Worm (Caenorhabditis elegans) whole organism, young adult: ENCODE data around the gene F14H8.2.

Source experiments
- B0035.1 ChIP-seq: sonication (generic microtip); optimal IDR thresholded peaks from 2 replicates; lab custom pipeline; 2016; ENCODE audit warnings: missing genetic modification characterization, mild to moderate bottlenecking, missing compliant biosample characterization, missing genotype, missing genetic modification reagents
- F37B4.10 ChIP-seq: fragments of 200-800 bp; sonication (Bioruptor generic); IDR thresholded peaks from 2 replicates; pipeline ENCODE4 v1.3.6; 2022; ENCODE audit warnings: missing genetic modification characterization, missing compliant biosample characterization
- K11D2.4 ChIP-seq: fragments of 200-800 bp; sonication (Bioruptor generic); IDR thresholded peaks from 2 replicates; pipeline ENCODE4 v1.3.6; 2022; ENCODE audit warnings: missing genetic modification reagents, missing genetic modification characterization, missing compliant biosample characterization
- T26A5.8 ChIP-seq: sonication (generic microtip); optimal IDR thresholded peaks from 2 replicates; lab custom pipeline; 2016; ENCODE audit warnings: missing genetic modification characterization, missing compliant biosample characterization
- Y53F4B.3 ChIP-seq: fragments of 200-800 bp; sonication (Bioruptor generic); IDR thresholded peaks from 2 replicates; pipeline ENCODE4 v1.3.6; 2022; ENCODE audit warnings: missing genetic modification reagents, missing genetic modification characterization, missing compliant biosample characterization
- Y53G8AR.9 ChIP-seq: fragments of 200-800 bp; sonication (Bioruptor generic); conservative IDR thresholded peaks from 2 replicates; pipeline ENCODE4 v1.3.6; 2022; ENCODE audit warnings: missing genetic modification reagents, missing genetic modification characterization, missing compliant biosample characterization
- Y56A3A.18 ChIP-seq: fragments of 200-800 bp; sonication (Bioruptor generic); IDR thresholded peaks from 2 replicates; pipeline ENCODE4 v1.3.6; 2022; ENCODE audit warnings: missing genetic modification reagents, missing genetic modification characterization, missing compliant biosample characterization
- Y67H2A.10 ChIP-seq: fragments of 200-800 bp; sonication (Bioruptor generic); conservative IDR thresholded peaks from 2 replicates; pipeline ENCODE4 v1.3.6; 2022; ENCODE audit warnings: missing genetic modification reagents, missing genetic modification characterization, missing compliant biosample characterization
- Y95B8A.8 ChIP-seq: fragments of 200-800 bp; sonication (Bioruptor generic); IDR thresholded peaks from 2 replicates; pipeline ENCODE4 v1.3.6; 2022; ENCODE audit warnings: missing genetic modification reagents, missing genetic modification characterization, missing compliant biosample characterization
- aptf-2 ChIP-seq: fragments of 200-800 bp; sonication (Bioruptor generic); conservative IDR thresholded peaks from 2 replicates; pipeline ENCODE4 v1.3.6; 2022; ENCODE audit warnings: missing genetic modification reagents, missing genetic modification characterization, missing compliant biosample characterization
- atf-7 ChIP-seq: sonication (generic microtip); optimal IDR thresholded peaks from 2 replicates; lab custom pipeline; 2017; ENCODE audit warnings: mild to moderate bottlenecking, missing genetic modification characterization, missing compliant biosample characterization
- attf-3 ChIP-seq: fragments of 200-800 bp; sonication (Bioruptor generic); conservative IDR thresholded peaks from 2 replicates; pipeline ENCODE4 v1.3.6; 2022; ENCODE audit warnings: missing genetic modification reagents, missing genetic modification characterization, missing compliant biosample characterization
- bed-2 ChIP-seq: fragments of 200-800 bp; sonication (Bioruptor generic); IDR thresholded peaks from 2 replicates; pipeline ENCODE4 v1.3.6; 2022; ENCODE audit warnings: missing genetic modification reagents, missing genetic modification characterization, missing compliant biosample characterization
- ccch-3 ChIP-seq: fragments of 200-800 bp; sonication (Bioruptor generic); optimal IDR thresholded peaks from 2 replicates; lab custom pipeline; 2018; ENCODE audit warnings: mild to moderate bottlenecking, missing genetic modification characterization, missing compliant biosample characterization
- cebp-2 ChIP-seq: fragments of 200-800 bp; sonication (Bioruptor generic); IDR thresholded peaks from 2 replicates; pipeline ENCODE4 v1.3.6; 2022; ENCODE audit warnings: missing genetic modification characterization, missing compliant biosample characterization
- ceh-40 ChIP-seq: fragments of 200-800 bp; sonication (Bioruptor generic); IDR thresholded peaks from 2 replicates; pipeline ENCODE4 v1.3.6; 2022; ENCODE audit warnings: missing genetic modification characterization, missing compliant biosample characterization
- ceh-91 ChIP-seq: fragments of 200-800 bp; sonication (Bioruptor generic); IDR thresholded peaks from 2 replicates; pipeline ENCODE4 v1.3.6; 2022; ENCODE audit warnings: missing genetic modification reagents, missing genetic modification characterization, missing compliant biosample characterization
- die-1 ChIP-seq: sonication (generic microtip); optimal IDR thresholded peaks from 2 replicates; lab custom pipeline; 2016; ENCODE audit warnings: missing genotype, mild to moderate bottlenecking, missing genetic modification characterization, missing compliant biosample characterization
- gei-17 ChIP-seq: fragments of 200-800 bp; sonication (Bioruptor generic); optimal IDR thresholded peaks from 2 replicates; lab custom pipeline; 2018; ENCODE audit warnings: mild to moderate bottlenecking, missing genetic modification characterization, missing compliant biosample characterization
- him-1 ChIP-seq: sonication (generic microtip); optimal IDR thresholded peaks from 2 replicates; lab custom pipeline; 2016; ENCODE audit warnings: missing genotype, missing genetic modification reagents, missing genetic modification characterization, missing compliant biosample characterization
- hmg-20 ChIP-seq: fragments of 200-800 bp; sonication (Bioruptor generic); IDR thresholded peaks from 2 replicates; pipeline ENCODE4 v1.3.6; 2022; ENCODE audit warnings: missing genetic modification reagents, missing genetic modification characterization, missing compliant biosample characterization
- let-607 ChIP-seq, 2 experiments: fragments of 200-800 bp in 1 of 2; sonication (Bioruptor generic) in 1 of 2; sonication (generic microtip) in 1 of 2; optimal IDR thresholded peaks; 2 replicates each; lab custom pipeline; 2016 to 2018; ENCODE audit warnings: mild to moderate bottlenecking in 2 of 2, missing compliant biosample characterization in 2 of 2, missing genetic modification characterization in 2 of 2, moderate library complexity in 2 of 2, missing genotype in 1 of 2
- lin-26 ChIP-seq: fragments of 200-800 bp; sonication (Bioruptor generic); IDR thresholded peaks from 2 replicates; pipeline ENCODE4 v1.3.6; 2022; ENCODE audit warnings: missing genetic modification reagents, missing genetic modification characterization, missing compliant biosample characterization
- lin-35 ChIP-seq, 3 experiments: fragments of 150-350 bp in 2 of 3; sonication (generic microtip) in 1 of 3; optimal IDR thresholded peaks; 2 replicates each; lab custom pipeline; 2014 to 2018; ENCODE audit warnings: missing biosample characterization in 3 of 3, missing genetic modification characterization in 3 of 3, missing genetic modification reagents in 3 of 3
- lin-54 ChIP-seq: fragments of 200-800 bp; sonication (Bioruptor generic); optimal IDR thresholded peaks from 2 replicates; lab custom pipeline; 2018; ENCODE audit warnings: mild to moderate bottlenecking, missing genetic modification characterization, missing compliant biosample characterization
- lsy-27 ChIP-seq: sonication (generic microtip); optimal IDR thresholded peaks from 2 replicates; lab custom pipeline; 2017; ENCODE audit warnings: missing genetic modification characterization, mild to moderate bottlenecking, missing compliant biosample characterization, antibody characterized with exemption, missing genotype, borderline replicate concordance; ENCODE audit not compliant: insufficient read depth
- madf-10 ChIP-seq: sonication (generic microtip); optimal IDR thresholded peaks from 2 replicates; lab custom pipeline; 2016; ENCODE audit warnings: mild to moderate bottlenecking, missing genetic modification characterization, missing compliant biosample characterization
- madf-3 ChIP-seq: fragments of 200-800 bp; sonication (Bioruptor generic); IDR thresholded peaks from 2 replicates; pipeline ENCODE4 v1.3.6; 2022; ENCODE audit warnings: missing genetic modification reagents, missing genetic modification characterization, missing compliant biosample characterization
- mcd-1 ChIP-seq: fragments of 200-800 bp; sonication (Bioruptor generic); IDR thresholded peaks from 2 replicates; pipeline ENCODE4 v1.3.6; 2022; ENCODE audit warnings: missing genetic modification reagents, missing genetic modification characterization, missing compliant biosample characterization
- mel-28 ChIP-seq: sonication (generic microtip); optimal IDR thresholded peaks from 2 replicates; lab custom pipeline; 2016; ENCODE audit warnings: borderline replicate concordance, mild to moderate bottlenecking, missing genetic modification characterization, missing compliant biosample characterization
- nfyb-1 ChIP-seq: fragments of 200-800 bp; sonication (Bioruptor generic); IDR thresholded peaks from 2 replicates; pipeline ENCODE4 v1.3.6; 2022; ENCODE audit warnings: missing genetic modification reagents, missing genetic modification characterization, missing compliant biosample characterization
- pha-4 ChIP-seq: fragments of 150-350 bp; sonication (generic microtip); optimal IDR thresholded peaks from 2 replicates; lab custom pipeline; 2014; ENCODE audit warnings: missing biosample characterization, missing genetic modification reagents, missing genetic modification characterization
- rpc-1 ChIP-seq, 2 experiments: fragments of 150-350 bp in 1 of 2; sonication (generic microtip) in 1 of 2; optimal IDR thresholded peaks; 2 replicates each; lab custom pipeline; 2014 to 2018; ENCODE audit warnings: missing biosample characterization in 1 of 2, missing genetic modification characterization in 1 of 2, missing genetic modification reagents in 1 of 2, missing genotype in 1 of 2
- snpc-1.1 ChIP-seq: sonication (generic microtip); optimal IDR thresholded peaks from 2 replicates; lab custom pipeline; 2017; ENCODE audit warnings: missing genetic modification characterization, mild to moderate bottlenecking, missing compliant biosample characterization, antibody characterized with exemption, moderate library complexity, missing genotype, missing genetic modification reagents; ENCODE audit not compliant: insufficient read depth
- snpc-1.3 ChIP-seq: sonication (generic microtip); optimal IDR thresholded peaks from 2 replicates; lab custom pipeline; 2017; ENCODE audit warnings: missing genetic modification characterization, mild to moderate bottlenecking, missing compliant biosample characterization, antibody characterized with exemption, moderate library complexity, missing genotype, missing genetic modification reagents; ENCODE audit not compliant: insufficient read depth
- sptf-2 ChIP-seq: fragments of 200-800 bp; sonication (Bioruptor generic); optimal IDR thresholded peaks from 2 replicates; lab custom pipeline; 2018; ENCODE audit warnings: mild to moderate bottlenecking, missing genetic modification characterization, missing compliant biosample characterization
- tbp1 ChIP-seq: fragments of 200-800 bp; sonication (Bioruptor generic); optimal IDR thresholded peaks from 2 replicates; lab custom pipeline; 2018; ENCODE audit warnings: mild to moderate bottlenecking, missing genetic modification characterization, missing compliant biosample characterization
- tbx-9 ChIP-seq: sonication (generic microtip); optimal IDR thresholded peaks from 2 replicates; lab custom pipeline; 2016; ENCODE audit warnings: borderline replicate concordance, missing genetic modification characterization, inconsistent platforms, missing compliant biosample characterization
- tlf-1 ChIP-seq: fragments of 200-800 bp; sonication (Bioruptor generic); optimal IDR thresholded peaks from 2 replicates; lab custom pipeline; 2018; ENCODE audit warnings: mild to moderate bottlenecking, missing genetic modification characterization, missing compliant biosample characterization
- unc-130 ChIP-seq: sonication (generic microtip); optimal IDR thresholded peaks from 2 replicates; lab custom pipeline; 2016; ENCODE audit warnings: missing genetic modification reagents, missing genetic modification characterization, missing compliant biosample characterization
- zfh-2 ChIP-seq: fragments of 200-800 bp; sonication (Bioruptor generic); conservative IDR thresholded peaks from 2 replicates; pipeline ENCODE4 v1.3.6; 2022; ENCODE audit warnings: missing genetic modification reagents, missing genetic modification characterization, missing compliant biosample characterization
- ztf-22 ChIP-seq: fragments of 200-800 bp; sonication (Bioruptor generic); optimal IDR thresholded peaks from 2 replicates; lab custom pipeline; 2018; ENCODE audit warnings: mild to moderate bottlenecking, missing genetic modification characterization, moderate library complexity, missing compliant biosample characterization
- ztf-28 ChIP-seq: fragments of 200-800 bp; sonication (Bioruptor generic); IDR thresholded peaks from 2 replicates; pipeline ENCODE4 v1.3.6; 2022; ENCODE audit warnings: missing genetic modification reagents, missing genetic modification characterization, missing compliant biosample characterization
- ztf-6 ChIP-seq: fragments of 200-800 bp; sonication (Bioruptor generic); IDR thresholded peaks from 2 replicates; pipeline ENCODE4 v1.3.6; 2022; ENCODE audit warnings: missing genetic modification reagents, missing genetic modification characterization, missing compliant biosample characterization

F14H8.2 gene

ce11 chrV:15004800-15005199 is 15.3 kb downstream of the F14H8.2 start, which contains the start of gene hrde-2:
Gene hrde-2 (plus strand): TSS chrV:15005100.
- TF ChIP-seq mcd-1 (no peak), rpc-1 (optimal IDR thresholded peaks at IDR 0.05; lab: Kevin White, UChicago) (no peak), rpc-1 (tag; optimal IDR thresholded peaks at IDR 0.05; lab: Kevin White, UChicago) (no peak), tbx-9 (tag; lab: Kevin White, UChicago) (no peak), T26A5.8 (no peak), ztf-22 (GFP tag; lab: Kevin White, UChicago) (no peak), nfyb-1 (no peak)

DNA sequence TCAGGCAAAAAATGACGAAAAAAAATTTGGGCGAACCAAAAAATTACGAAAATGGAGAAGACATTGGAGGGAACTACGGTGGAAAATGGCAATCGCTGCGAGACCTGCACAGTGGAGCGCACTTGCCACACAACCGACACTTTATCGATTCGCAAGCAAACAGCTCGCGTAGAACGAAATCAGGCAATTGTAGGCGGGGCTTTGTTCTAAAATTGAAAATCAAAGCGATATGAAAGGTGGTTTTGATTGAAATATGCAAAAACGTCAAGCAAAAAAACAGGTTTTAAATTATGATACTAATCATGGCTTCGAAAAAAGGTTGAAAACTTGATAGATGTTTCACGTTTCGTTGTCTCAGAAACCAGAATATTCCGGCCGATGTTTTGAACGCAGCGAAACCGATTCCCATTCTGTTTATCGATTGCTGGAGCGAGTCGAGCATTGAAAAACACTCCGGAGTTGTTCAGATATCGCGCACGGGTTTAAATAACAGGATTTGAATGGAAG is 17.9 kb downstream of the F14H8.2 start, which contains the start of the genes fib-1 and mut-15:
Gene fib-1, minus strand, starts transcription at position 40 of the 507 bp plus-strand sequence.
Gene mut-15, plus strand, starts transcription at position 360 of the 507 bp plus-strand sequence.
- TF ChIP-seq snpc-1.3 (tag; lab: Kevin White, UChicago): peak; percentile 49
- no peak for TF ChIP-seq ztf-6
- TF ChIP-seq lin-26 (GFP tag; lab: Robert Waterston, UW): no peak
- TF ChIP-seq Y56A3A.18: no peak
- TF ChIP-seq madf-10 (tag; lab: Kevin White, UChicago): peak; percentile 82
- peak; percentile 27; the same call in 1 of the 2 replicates for TF ChIP-seq Y53F4B.3 (GFP tag; lab: Robert Waterston, UW)
- no peak for TF ChIP-seq hmg-20 (GFP tag; lab: Robert Waterston, UW)
- peak; percentile 78 for TF ChIP-seq aptf-2 (GFP tag; lab: Robert Waterston, UW)
- peak; percentile 18 for TF ChIP-seq him-1 (tag; lab: Kevin White, UChicago)
- peak; percentile 88 for TF ChIP-seq ceh-91
- TF ChIP-seq die-1 (tag; lab: Kevin White, UChicago): no peak
- peak; percentile 72 for TF ChIP-seq tbp1 (GFP tag; lab: Kevin White, UChicago)
- TF ChIP-seq F37B4.10: no peak
- peak; percentile 71; the same call in 1 of the 2 replicates for TF ChIP-seq Y95B8A.8 (GFP tag; lab: Robert Waterston, UW)
- no peak for TF ChIP-seq rpc-1 (optimal IDR thresholded peaks at IDR 0.05; lab: Kevin White, UChicago)
- no peak for TF ChIP-seq rpc-1 (tag; optimal IDR thresholded peaks at IDR 0.05; lab: Kevin White, UChicago)
- no peak for TF ChIP-seq cebp-2 (GFP tag; lab: Robert Waterston, UW)
- no peak for TF ChIP-seq ccch-3
- no peak for TF ChIP-seq gei-17 (GFP tag; lab: Kevin White, UChicago)
- TF ChIP-seq lin-35 (GFP tag; optimal IDR thresholded peaks at IDR 0.05; lab: Kevin White, UChicago): peak in 2 of 3 experiments; percentile 48 to 80
- TF ChIP-seq Y53G8AR.9 (GFP tag; lab: Robert Waterston, UW): peak; percentile 82
- TF ChIP-seq lin-54 (GFP tag; lab: Kevin White, UChicago): peak; percentile 80
- TF ChIP-seq attf-3: peak; percentile 85
- no peak for TF ChIP-seq lsy-27
- no peak for TF ChIP-seq madf-3 (GFP tag; lab: Robert Waterston, UW)
- no peak for TF ChIP-seq T26A5.8
- no peak for TF ChIP-seq ceh-40 (GFP tag; lab: Robert Waterston, UW)
- TF ChIP-seq Y67H2A.10: peak; percentile 76; the same call in 1 of the 2 replicates
- peak; percentile 23 for TF ChIP-seq snpc-1.1 (tag; lab: Kevin White, UChicago)
- peak; percentile 66; the same call in 1 of the 2 replicates for TF ChIP-seq bed-2 (GFP tag; lab: Robert Waterston, UW)
- TF ChIP-seq K11D2.4 (GFP tag; lab: Robert Waterston, UW): peak; percentile 81
- TF ChIP-seq mel-28 (tag; lab: Kevin White, UChicago): no peak
- TF ChIP-seq atf-7: peak; percentile 34
- TF ChIP-seq ztf-22 (GFP tag; lab: Kevin White, UChicago): no peak
- no peak for TF ChIP-seq B0035.1 (tag; lab: Kevin White, UChicago)
- TF ChIP-seq zfh-2 (GFP tag; lab: Robert Waterston, UW): no peak
- peak; percentile 95 for TF ChIP-seq ztf-28 (GFP tag; lab: Robert Waterston, UW)
- peak; percentile 72 for TF ChIP-seq unc-130
- TF ChIP-seq let-607 (tag; optimal IDR thresholded peaks at IDR 0.05; lab: Kevin White, UChicago): peak in 1 of 2 experiments; percentile 52
- TF ChIP-seq tlf-1 (GFP tag; lab: Kevin White, UChicago): peak; percentile 80
- peak; percentile 85 for TF ChIP-seq pha-4 (tag; lab: Kevin White, UChicago)
- TF ChIP-seq sptf-2: no peak
